Worm (Caenorhabditis elegans): ENCODE measurements around the gene T16G12.12.
"Not testable (repeated sequence)": the region's sequence is repeated elsewhere in the genome, so short reads cannot be mapped to it uniquely, and the experiment has no call there.

The T16G12.12 gene

DNA sequence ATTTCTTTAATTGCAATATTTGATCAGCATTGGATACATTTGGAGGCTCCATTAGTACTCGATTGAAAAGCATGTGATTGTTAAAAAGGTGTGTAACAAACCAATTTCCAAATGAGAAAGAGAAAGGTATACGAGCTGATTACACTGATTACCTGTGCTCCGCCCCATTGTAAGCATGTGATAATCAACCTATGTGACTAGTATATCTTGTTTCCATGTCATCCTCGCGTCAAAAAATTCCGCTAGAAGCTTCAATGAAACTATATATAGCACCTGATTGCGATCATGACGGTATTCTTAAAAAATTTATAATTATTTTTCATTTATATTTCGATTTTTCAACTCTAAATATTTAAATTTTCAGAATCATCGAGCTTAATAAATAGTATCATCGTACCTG is 22.9 kb upstream of the T16G12.12 start, which contains the start of gene M04D8.4:
Gene M04D8.4 (minus strand): TSS at position 101 of the 400 bp plus-strand sequence.
- no peak for TF ChIP-seq med-1 (GFP tag; optimal IDR thresholded peaks at IDR 0.05; ENCODE audit: insufficient read depth)
- TF ChIP-seq ztf-23 (GFP tag; IDR thresholded peaks at IDR 0.05): no peak
- TF ChIP-seq klf-2 (GFP tag; conservative IDR thresholded peaks at IDR 0.05): no peak
- TF ChIP-seq ref-1 (GFP tag; conservative IDR thresholded peaks at IDR 0.05): no peak
- TF ChIP-seq T22C8.4 (GFP tag; IDR thresholded peaks at IDR 0.05): no peak
- TF ChIP-seq cog-1 (tag; optimal IDR thresholded peaks at IDR 0.05): no peak

DNA sequence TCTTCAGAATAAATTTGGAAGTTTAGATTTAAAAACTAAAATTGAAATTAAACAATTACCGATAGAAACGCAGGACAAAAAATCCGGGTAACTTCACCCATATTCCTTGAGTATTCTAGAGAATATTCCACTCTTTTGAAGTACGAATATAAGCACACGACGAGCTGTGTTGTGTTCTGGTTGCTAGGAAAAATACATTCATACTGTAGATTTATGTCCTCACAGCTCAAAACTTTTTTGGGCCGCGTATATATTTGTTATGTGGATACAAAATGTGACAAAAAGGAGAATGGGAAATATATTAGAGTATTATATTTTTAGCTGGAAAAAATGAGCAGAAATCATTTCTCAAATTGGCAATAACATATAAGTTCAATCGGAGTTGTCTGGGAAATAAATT is 20.2 kb upstream of the T16G12.12 start, which contains the start of gene M04D8.5:
Gene M04D8.5 (minus strand): TSS at position 101 of the 400 bp plus-strand sequence.
- TF ChIP-seq med-1 (GFP tag; optimal IDR thresholded peaks at IDR 0.05; ENCODE audit: insufficient read depth): no peak
- no peak for TF ChIP-seq tab-1 (GFP tag; IDR thresholded peaks at IDR 0.05)
- no peak for TF ChIP-seq T22C8.4 (GFP tag; IDR thresholded peaks at IDR 0.05)
- no peak for TF ChIP-seq flt-1 (GFP tag; IDR thresholded peaks at IDR 0.05)
- TF ChIP-seq cog-1 (tag; optimal IDR thresholded peaks at IDR 0.05): no peak
- no peak for TF ChIP-seq klf-2 (GFP tag; conservative IDR thresholded peaks at IDR 0.05)
- no peak for TF ChIP-seq ztf-29 (GFP tag; IDR thresholded peaks at IDR 0.05)
- TF ChIP-seq ref-1 (GFP tag; conservative IDR thresholded peaks at IDR 0.05): no peak
- no peak for TF ChIP-seq ztf-23 (GFP tag; IDR thresholded peaks at IDR 0.05)

DNA sequence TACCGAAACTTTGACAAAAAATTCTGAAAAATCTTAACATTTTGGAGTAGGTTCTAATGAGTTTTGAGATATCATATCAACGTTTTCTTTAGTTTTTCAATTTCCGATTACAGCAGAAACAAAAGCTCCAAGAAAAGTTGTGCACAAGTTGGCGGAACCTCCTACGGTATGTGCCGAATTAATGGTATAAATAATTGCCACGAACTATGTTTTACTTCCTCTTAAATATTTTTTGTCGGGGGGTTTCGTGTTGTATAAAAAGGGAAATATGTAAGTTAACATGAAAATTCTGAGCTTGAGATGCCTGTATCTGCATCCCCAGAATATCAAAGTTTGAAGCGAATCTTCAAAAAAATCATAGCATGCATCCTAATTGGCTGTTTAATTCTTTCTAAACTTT is 19.5 kb upstream of the T16G12.12 start, which contains the start of gene M04D8.8:
Gene M04D8.8 (plus strand): TSS at position 301 of the 400 bp plus-strand sequence.
- no peak for TF ChIP-seq tab-1 (GFP tag; IDR thresholded peaks at IDR 0.05)
- TF ChIP-seq ref-1 (GFP tag; conservative IDR thresholded peaks at IDR 0.05): no peak
- no peak for TF ChIP-seq klf-2 (GFP tag; conservative IDR thresholded peaks at IDR 0.05)
- TF ChIP-seq cog-1 (tag; optimal IDR thresholded peaks at IDR 0.05): no peak
- no peak for TF ChIP-seq flt-1 (GFP tag; IDR thresholded peaks at IDR 0.05)
- TF ChIP-seq ztf-23 (GFP tag; IDR thresholded peaks at IDR 0.05): no peak
- TF ChIP-seq ztf-29 (GFP tag; IDR thresholded peaks at IDR 0.05): no peak
- no peak for TF ChIP-seq T22C8.4 (GFP tag; IDR thresholded peaks at IDR 0.05)
- TF ChIP-seq med-1 (GFP tag; optimal IDR thresholded peaks at IDR 0.05; ENCODE audit: insufficient read depth): no peak

DNA sequence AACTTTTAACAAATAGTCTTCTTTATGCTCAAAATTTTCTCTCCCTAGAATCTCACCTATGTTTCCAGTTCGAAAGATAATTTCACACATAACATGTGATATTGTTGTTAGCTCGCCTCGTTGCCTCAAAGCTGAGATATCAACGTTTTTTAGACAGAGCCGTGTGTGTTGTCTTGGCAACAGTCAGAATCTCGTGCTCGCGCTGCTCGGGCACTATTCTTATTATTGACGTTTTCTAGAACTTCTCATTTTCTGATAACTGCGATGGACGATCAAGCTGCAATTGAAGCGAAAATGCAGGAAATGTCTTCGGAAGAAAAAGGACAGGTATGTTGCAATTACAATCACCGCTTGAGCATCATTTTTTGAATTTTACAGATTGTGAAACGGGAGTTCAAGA is 17.6 kb upstream of the T16G12.12 start, which contains the start of gene xbx-3:
Gene xbx-3 (plus strand): TSS at position 163 of the 400 bp plus-strand sequence.
- no peak for TF ChIP-seq flt-1 (GFP tag; IDR thresholded peaks at IDR 0.05)
- TF ChIP-seq ref-1 (GFP tag; conservative IDR thresholded peaks at IDR 0.05): no peak
- no peak for TF ChIP-seq klf-2 (GFP tag; conservative IDR thresholded peaks at IDR 0.05)
- TF ChIP-seq ztf-23 (GFP tag; IDR thresholded peaks at IDR 0.05): no peak
- TF ChIP-seq med-1 (GFP tag; optimal IDR thresholded peaks at IDR 0.05; ENCODE audit: insufficient read depth): no peak
- no peak for TF ChIP-seq ztf-29 (GFP tag; IDR thresholded peaks at IDR 0.05)
- no peak for TF ChIP-seq cog-1 (tag; optimal IDR thresholded peaks at IDR 0.05)
- no peak for TF ChIP-seq tab-1 (GFP tag; IDR thresholded peaks at IDR 0.05)
- no peak for TF ChIP-seq T22C8.4 (GFP tag; IDR thresholded peaks at IDR 0.05)

DNA sequence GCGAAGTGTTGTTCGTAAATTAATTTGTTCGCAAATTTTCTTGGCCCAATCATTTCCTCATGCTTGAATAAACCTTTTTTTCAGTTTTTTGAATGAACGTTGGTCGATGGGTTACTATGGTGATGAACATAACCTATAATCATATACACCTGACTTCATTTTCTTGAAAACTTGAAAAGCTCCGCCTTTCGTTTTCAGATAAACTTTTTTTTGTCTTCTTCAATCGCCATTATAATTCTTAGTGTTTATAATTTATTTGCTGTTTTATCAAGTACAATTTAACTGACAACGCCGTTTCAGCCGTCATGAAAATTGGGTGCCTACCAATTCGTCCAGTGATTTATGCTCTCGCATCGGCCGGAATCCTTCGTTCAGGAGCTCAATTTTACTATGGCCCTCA is 16.3 kb upstream of the T16G12.12 start, which contains the start of gene M04D8.7:
Gene M04D8.7 (plus strand): TSS at position 301 of the 400 bp plus-strand sequence.
- TF ChIP-seq flt-1 (GFP tag; IDR thresholded peaks at IDR 0.05) (no peak), tab-1 (GFP tag; IDR thresholded peaks at IDR 0.05) (no peak), ztf-29 (GFP tag; IDR thresholded peaks at IDR 0.05) (no peak), klf-2 (GFP tag; conservative IDR thresholded peaks at IDR 0.05) (no peak), ztf-23 (GFP tag; IDR thresholded peaks at IDR 0.05) (no peak), T22C8.4 (GFP tag; IDR thresholded peaks at IDR 0.05) (no peak), ref-1 (GFP tag; conservative IDR thresholded peaks at IDR 0.05) (no peak)

DNA sequence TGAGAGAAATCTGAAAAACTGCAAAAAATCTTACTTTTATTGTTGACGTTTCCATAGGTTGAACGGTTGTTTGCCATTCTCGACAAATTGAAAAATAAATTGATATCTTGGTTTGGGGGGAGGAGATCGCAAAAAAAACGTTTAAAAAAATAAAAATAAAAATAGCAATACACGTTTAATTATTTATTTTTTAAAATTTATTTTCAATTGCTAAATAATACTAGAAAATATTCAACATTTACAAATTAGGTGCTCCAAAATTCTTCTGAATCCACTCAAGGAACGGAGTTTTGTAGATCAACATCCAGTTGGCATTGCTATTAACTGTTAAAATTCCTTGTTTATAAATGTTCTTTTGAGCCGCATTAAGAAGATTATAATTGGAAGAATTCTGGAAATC is 13.4 kb upstream of the T16G12.12 start, which contains the start of gene T16G12.7:
Gene T16G12.7 (minus strand): TSS at position 101 of the 400 bp plus-strand sequence.
- no peak for TF ChIP-seq ztf-23 (GFP tag; IDR thresholded peaks at IDR 0.05)
- no peak for TF ChIP-seq klf-2 (GFP tag; conservative IDR thresholded peaks at IDR 0.05)
- no peak for TF ChIP-seq cog-1 (tag; optimal IDR thresholded peaks at IDR 0.05)

DNA sequence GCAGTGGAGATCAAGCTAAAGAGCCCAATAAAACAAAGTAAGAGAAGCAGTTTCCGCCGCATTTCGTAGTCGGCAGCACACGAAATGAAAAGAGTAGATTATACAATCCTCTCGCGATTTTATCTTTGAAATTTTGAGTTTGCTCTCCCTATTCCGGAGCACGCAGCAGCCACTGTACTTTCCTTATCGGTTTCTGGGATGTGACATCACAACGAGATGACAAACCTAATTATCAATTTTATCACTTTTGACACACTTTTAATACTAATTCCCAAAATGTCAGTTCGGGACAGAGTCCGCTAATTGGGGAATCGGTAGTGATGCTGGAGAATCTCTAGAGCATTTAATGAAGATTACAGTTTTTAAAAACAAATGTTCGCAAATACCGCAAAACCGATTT is 3.7 kb upstream of the T16G12.12 start, which contains the start of gene T16G12.1:
Gene T16G12.1 (minus strand): TSS at position 176 of the 400 bp plus-strand sequence.
- no peak for TF ChIP-seq klf-2 (GFP tag; conservative IDR thresholded peaks at IDR 0.05)
- no peak for TF ChIP-seq med-1 (GFP tag; optimal IDR thresholded peaks at IDR 0.05; ENCODE audit: insufficient read depth)
- no peak for TF ChIP-seq tab-1 (GFP tag; IDR thresholded peaks at IDR 0.05)
- TF ChIP-seq ref-1 (GFP tag; conservative IDR thresholded peaks at IDR 0.05): no peak
- TF ChIP-seq flt-1 (GFP tag; IDR thresholded peaks at IDR 0.05): no peak
- no peak for TF ChIP-seq T22C8.4 (GFP tag; IDR thresholded peaks at IDR 0.05)
- TF ChIP-seq ztf-29 (GFP tag; IDR thresholded peaks at IDR 0.05): no peak
- TF ChIP-seq cog-1 (tag; optimal IDR thresholded peaks at IDR 0.05): no peak
- TF ChIP-seq ztf-23 (GFP tag; IDR thresholded peaks at IDR 0.05): no peak

DNA sequence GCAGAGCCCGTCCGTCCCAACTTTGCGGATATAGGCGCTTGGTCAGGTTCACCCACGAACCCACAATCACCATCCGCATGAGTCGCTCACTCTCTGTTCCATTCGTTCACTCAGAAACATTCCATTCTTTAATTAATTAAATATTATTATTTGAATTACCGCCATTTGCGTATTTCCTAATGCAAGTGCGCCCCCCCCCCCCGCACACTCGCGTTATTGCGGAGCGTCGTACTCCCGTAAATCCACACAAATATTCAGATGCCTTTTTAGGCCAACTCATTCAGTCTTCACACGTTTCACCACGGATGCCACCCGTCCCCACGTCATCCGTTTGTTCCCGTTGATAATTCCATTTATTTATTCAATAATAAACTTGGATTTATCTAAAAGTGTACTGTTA is 3.1 kb upstream of the T16G12.12 start, which contains the start of gene T16G12.3:
Gene T16G12.3 (plus strand): TSS at position 301 of the 400 bp plus-strand sequence.
- TF ChIP-seq klf-2 (GFP tag; conservative IDR thresholded peaks at IDR 0.05); flt-1 (GFP tag; IDR thresholded peaks at IDR 0.05); cog-1 (tag; optimal IDR thresholded peaks at IDR 0.05): not testable (repeated sequence)

DNA sequence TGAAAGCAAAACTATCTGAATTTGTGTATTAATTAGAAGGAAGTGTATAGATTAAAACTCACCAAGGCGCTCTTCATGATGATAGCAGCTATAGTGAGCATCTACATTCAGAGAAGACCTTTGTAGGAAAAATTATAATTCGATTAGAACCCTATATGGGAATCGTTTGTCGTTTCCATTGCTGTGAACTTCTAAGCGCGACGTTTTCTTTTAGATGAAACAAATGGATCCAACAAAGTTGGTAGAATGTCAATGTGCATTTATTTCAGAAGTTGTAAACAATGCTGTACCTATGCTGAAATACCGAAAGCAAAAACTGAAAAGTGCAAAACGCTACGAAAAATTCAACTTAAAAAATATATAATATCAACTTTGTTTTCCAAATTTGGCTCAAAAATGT is 2.6 kb downstream of the T16G12.12 start, which contains the start of gene T16G12.10:
Gene T16G12.10 (minus strand): TSS at position 101 of the 400 bp plus-strand sequence.
- no peak for TF ChIP-seq ztf-29 (GFP tag; IDR thresholded peaks at IDR 0.05)
- TF ChIP-seq T22C8.4 (GFP tag; IDR thresholded peaks at IDR 0.05): no peak
- TF ChIP-seq med-1 (GFP tag; optimal IDR thresholded peaks at IDR 0.05; ENCODE audit: insufficient read depth): no peak
- no peak for TF ChIP-seq cog-1 (tag; optimal IDR thresholded peaks at IDR 0.05)
- TF ChIP-seq klf-2 (GFP tag; conservative IDR thresholded peaks at IDR 0.05): no peak
- no peak for TF ChIP-seq tab-1 (GFP tag; IDR thresholded peaks at IDR 0.05)
- no peak for TF ChIP-seq flt-1 (GFP tag; IDR thresholded peaks at IDR 0.05)
- no peak for TF ChIP-seq ref-1 (GFP tag; conservative IDR thresholded peaks at IDR 0.05)
- TF ChIP-seq ztf-23 (GFP tag; IDR thresholded peaks at IDR 0.05): no peak

DNA sequence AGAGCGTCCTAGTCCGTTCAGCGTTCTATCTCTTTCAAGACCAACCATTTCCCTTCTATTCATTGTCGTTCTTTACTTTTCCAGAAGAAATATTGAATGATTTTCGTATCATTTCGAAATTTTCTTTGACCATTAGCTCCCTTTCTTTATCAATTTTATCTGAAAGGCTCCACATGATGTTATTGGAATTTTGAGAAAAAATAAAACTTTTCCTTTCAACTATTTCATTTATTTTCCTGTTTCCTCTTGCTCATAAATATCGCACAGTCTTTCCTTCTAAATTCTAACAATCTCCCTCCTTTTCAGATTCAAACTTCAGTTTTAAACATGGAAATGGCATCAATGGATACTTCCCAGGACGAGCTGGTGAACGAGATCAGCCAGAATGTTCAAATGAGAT is 4.1 kb downstream of the T16G12.12 start, which contains the start of gene T16G12.4:
Gene T16G12.4 (plus strand): TSS at position 301 of the 400 bp plus-strand sequence.
- TF ChIP-seq ztf-29 (GFP tag; IDR thresholded peaks at IDR 0.05) (no peak), cog-1 (tag; optimal IDR thresholded peaks at IDR 0.05) (no peak), flt-1 (GFP tag; IDR thresholded peaks at IDR 0.05) (no peak), klf-2 (GFP tag; conservative IDR thresholded peaks at IDR 0.05) (no peak), T22C8.4 (GFP tag; IDR thresholded peaks at IDR 0.05) (no peak), ref-1 (GFP tag; conservative IDR thresholded peaks at IDR 0.05) (no peak), med-1 (GFP tag; optimal IDR thresholded peaks at IDR 0.05; ENCODE audit: insufficient read depth) (no peak), ztf-23 (GFP tag; IDR thresholded peaks at IDR 0.05) (no peak), tab-1 (GFP tag; IDR thresholded peaks at IDR 0.05) (no peak)

Data from whole organism, midembryonic.